Worm (Caenorhabditis elegans): ENCODE data around the gene Y56A3A.2.

The Y56A3A.2 gene

ce11 chrIII:11836734-11837133 lies 25.3 kb downstream of the Y56A3A.2 start:
- TF ChIP-seq W03F9.2 (tag; optimal IDR thresholded peaks at IDR 0.05) (no peak), him-1 (tag; optimal IDR thresholded peaks at IDR 0.05) (no peak), dao-5 (tag; optimal IDR thresholded peaks at IDR 0.05) (no peak)

- TF ChIP-seq dao-5 (tag; optimal IDR thresholded peaks at IDR 0.05) (no peak), him-1 (tag; optimal IDR thresholded peaks at IDR 0.05) (no peak), W03F9.2 (tag; optimal IDR thresholded peaks at IDR 0.05) (no peak)
Observed at ce11 chrIII:11836054-11836453, 26.0 kb downstream of the Y56A3A.2 start.

- peak; percentile 46 for TF ChIP-seq W03F9.2 (tag; optimal IDR thresholded peaks at IDR 0.05)
- TF ChIP-seq him-1 (tag; optimal IDR thresholded peaks at IDR 0.05): no peak
Observed at ce11 chrIII:11834783-11835182, 27.3 kb downstream of the Y56A3A.2 start.

ce11 chrIII:11834168-11834567 lies 27.9 kb downstream of the Y56A3A.2 start:
- no peak for TF ChIP-seq him-1 (tag; optimal IDR thresholded peaks at IDR 0.05)
- no peak for TF ChIP-seq dao-5 (tag; optimal IDR thresholded peaks at IDR 0.05)
- TF ChIP-seq W03F9.2 (tag; optimal IDR thresholded peaks at IDR 0.05): no peak

- TF ChIP-seq him-1 (tag; optimal IDR thresholded peaks at IDR 0.05): no peak
- no peak for TF ChIP-seq dao-5 (tag; optimal IDR thresholded peaks at IDR 0.05)
- no peak for TF ChIP-seq W03F9.2 (tag; optimal IDR thresholded peaks at IDR 0.05)
Observed at ce11 chrIII:11833449-11833848, 28.6 kb downstream of the Y56A3A.2 start.

- TF ChIP-seq dao-5 (tag; optimal IDR thresholded peaks at IDR 0.05) (peak; percentile 60), W03F9.2 (tag; optimal IDR thresholded peaks at IDR 0.05) (no peak)
Observed at ce11 chrIII:11830522-11831489, 31.2 kb downstream of the Y56A3A.2 start.

- TF ChIP-seq W03F9.2 (tag; optimal IDR thresholded peaks at IDR 0.05) (no peak), him-1 (tag; optimal IDR thresholded peaks at IDR 0.05) (no peak), dao-5 (tag; optimal IDR thresholded peaks at IDR 0.05) (no peak)
Observed at ce11 chrIII:11829585-11830195, 32.4 kb downstream of the Y56A3A.2 start.

ce11 chrIII:11829062-11829461 lies 33.0 kb downstream of the Y56A3A.2 start:
- no peak for TF ChIP-seq dao-5 (tag; optimal IDR thresholded peaks at IDR 0.05)
- TF ChIP-seq him-1 (tag; optimal IDR thresholded peaks at IDR 0.05): no peak
- TF ChIP-seq W03F9.2 (tag; optimal IDR thresholded peaks at IDR 0.05): no peak

ce11 chrIII:11826118-11826517 lies 35.9 kb downstream of the Y56A3A.2 start, which contains the start of gene rsp-8:
rsp-8 (plus strand) TSS chrIII:11826418.
- TF ChIP-seq dao-5 (tag; optimal IDR thresholded peaks at IDR 0.05) (no peak), him-1 (tag; optimal IDR thresholded peaks at IDR 0.05) (no peak), W03F9.2 (tag; optimal IDR thresholded peaks at IDR 0.05) (no peak)

- TF ChIP-seq W03F9.2 (tag; optimal IDR thresholded peaks at IDR 0.05) (peak; percentile 19), him-1 (tag; optimal IDR thresholded peaks at IDR 0.05) (no peak)
Observed at ce11 chrIII:11825654-11826053, 36.4 kb downstream of the Y56A3A.2 start.

ce11 chrIII:11824580-11824979 lies 37.5 kb downstream of the Y56A3A.2 start:
- TF ChIP-seq dao-5 (tag; optimal IDR thresholded peaks at IDR 0.05): no peak
- TF ChIP-seq W03F9.2 (tag; optimal IDR thresholded peaks at IDR 0.05): no peak
- no peak for TF ChIP-seq him-1 (tag; optimal IDR thresholded peaks at IDR 0.05)

ce11 chrIII:11824088-11824487 lies 38.0 kb downstream of the Y56A3A.2 start:
- TF ChIP-seq him-1 (tag; optimal IDR thresholded peaks at IDR 0.05) (no peak), W03F9.2 (tag; optimal IDR thresholded peaks at IDR 0.05) (no peak), dao-5 (tag; optimal IDR thresholded peaks at IDR 0.05) (no peak)

- TF ChIP-seq dao-5 (tag; optimal IDR thresholded peaks at IDR 0.05): no peak
- peak; percentile 79 for TF ChIP-seq W03F9.2 (tag; optimal IDR thresholded peaks at IDR 0.05)
- TF ChIP-seq him-1 (tag; optimal IDR thresholded peaks at IDR 0.05): peak; percentile 35
Observed at ce11 chrIII:11823260-11823659, 38.8 kb downstream of the Y56A3A.2 start, which contains the start of gene C18D11.3. C18D11.3 (plus strand) TSS chrIII:11823448.

- TF ChIP-seq him-1 (tag; optimal IDR thresholded peaks at IDR 0.05): no peak
- no peak for TF ChIP-seq W03F9.2 (tag; optimal IDR thresholded peaks at IDR 0.05)
- no peak for TF ChIP-seq dao-5 (tag; optimal IDR thresholded peaks at IDR 0.05)
Observed at ce11 chrIII:11822407-11822806, 39.6 kb downstream of the Y56A3A.2 start, which contains the start of gene maa-1. maa-1 (minus strand) TSS chrIII:11822526.
